Worm (Caenorhabditis elegans): Measurements from ENCODE around the gene F56D6.11.
"Not testable (repeated sequence)": the region's sequence is repeated elsewhere in the genome, so short reads cannot be mapped to it uniquely, and the experiment has no call there.

The F56D6.11 gene

DNA sequence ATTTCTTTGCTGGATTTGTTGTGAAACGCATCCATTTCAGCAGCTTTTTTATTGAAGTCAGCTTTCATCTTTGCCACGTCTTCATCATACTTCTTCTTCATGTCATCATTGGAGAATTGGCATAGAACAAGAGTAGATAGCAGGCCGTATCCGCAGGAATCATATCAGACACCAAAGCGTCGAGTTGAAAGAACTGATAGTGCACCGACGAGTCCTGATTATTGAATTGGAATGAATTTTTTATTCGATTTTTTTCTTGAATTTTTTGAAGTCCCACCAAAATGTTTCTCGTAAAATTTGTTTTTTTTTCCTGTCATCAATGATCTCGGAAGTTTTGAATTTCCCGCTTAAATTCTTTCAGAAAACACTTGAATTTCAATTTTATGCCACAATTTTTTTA is at the start of gene F56D6.11:
Gene F56D6.11, minus strand, starts transcription at position 101 of the 400 bp plus-strand sequence.
- TF ChIP-seq tra-4 (tag; optimal IDR thresholded peaks at IDR 0.05) (no peak), aly-1 (tag; optimal IDR thresholded peaks at IDR 0.05) (no peak), sea-1 (GFP tag; conservative IDR thresholded peaks at IDR 0.05) (no peak), pes-1 (GFP tag; IDR thresholded peaks at IDR 0.05) (no peak), ceh-36 (tag; optimal IDR thresholded peaks at IDR 0.05) (no peak), ets-7 (tag; optimal IDR thresholded peaks at IDR 0.05) (no peak), scrt-1 (GFP tag; IDR thresholded peaks at IDR 0.05) (no peak), F13C5.2 (tag; optimal IDR thresholded peaks at IDR 0.05) (no peak), hmg-4 (GFP tag; optimal IDR thresholded peaks at IDR 0.05) (no peak), hnd-1 (tag; optimal IDR thresholded peaks at IDR 0.05) (no peak), tbx-37 (GFP tag; conservative IDR thresholded peaks at IDR 0.05) (no peak), hmbx-1 (tag; optimal IDR thresholded peaks at IDR 0.05) (no peak), ceh-13 (GFP tag; optimal IDR thresholded peaks at IDR 0.05) (no peak), flt-1 (GFP tag; IDR thresholded peaks at IDR 0.05) (no peak), ama-1 (optimal IDR thresholded peaks at IDR 0.05) (no peak), B0310.2 (tag; optimal IDR thresholded peaks at IDR 0.05) (no peak), tbx-11 (GFP tag; IDR thresholded peaks at IDR 0.05) (no peak)

DNA sequence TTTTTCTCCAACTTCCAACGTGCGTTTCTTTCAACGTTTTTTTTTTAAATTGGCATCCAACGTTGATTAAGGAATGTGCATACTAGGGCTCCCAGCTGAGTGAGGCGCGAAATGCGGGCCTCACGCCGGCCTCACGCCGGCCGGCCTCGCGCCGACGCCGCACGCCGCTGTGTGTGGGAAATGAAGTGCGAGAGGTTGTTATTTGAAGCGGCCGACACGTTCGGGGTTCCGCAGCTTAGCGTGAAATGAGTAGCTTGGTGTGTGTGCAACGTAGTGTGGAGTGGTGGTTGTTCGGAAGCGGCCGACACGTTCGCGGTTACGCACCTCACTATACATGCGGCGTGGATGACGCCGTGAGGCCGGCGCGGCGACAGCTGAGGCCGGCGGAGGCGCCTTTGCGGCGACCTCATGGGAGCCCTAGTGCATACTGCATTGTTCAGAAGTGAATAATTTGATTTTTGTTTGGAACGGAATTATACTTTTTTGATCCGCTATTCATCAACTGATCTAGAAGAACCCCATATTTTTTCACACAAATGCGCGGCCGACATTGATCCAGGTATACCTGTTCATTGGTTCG is 41.2 kb upstream of the F56D6.11 start:
- TF ChIP-seq scrt-1 (GFP tag; IDR thresholded peaks at IDR 0.05) = 0 out of 2 replicates have a peak, but pooled peaks have one; percentile 32

ce11 chrIV:3944459-3944858 is 38.2 kb upstream of the F56D6.11 start, which contains the start of gene clec-72:
Gene clec-72 (plus strand): TSS chrIV:3944816.
- no peak for TF ChIP-seq F13C5.2 (tag; optimal IDR thresholded peaks at IDR 0.05)
- no peak for TF ChIP-seq pes-1 (GFP tag; IDR thresholded peaks at IDR 0.05)
- TF ChIP-seq tbx-37 (GFP tag; conservative IDR thresholded peaks at IDR 0.05) = no peak
- TF ChIP-seq hmg-4 (GFP tag; optimal IDR thresholded peaks at IDR 0.05) = no peak
- no peak for TF ChIP-seq aly-1 (tag; optimal IDR thresholded peaks at IDR 0.05)
- TF ChIP-seq tra-4 (tag; optimal IDR thresholded peaks at IDR 0.05) = no peak
- TF ChIP-seq flt-1 (GFP tag; IDR thresholded peaks at IDR 0.05) = no peak

ce11 chrIV:3943003-3943402 is 36.7 kb upstream of the F56D6.11 start, which contains the start of gene Y46C8AL.11:
Gene Y46C8AL.11 (plus strand): TSS chrIV:3943303.
- TF ChIP-seq hnd-1 (tag; optimal IDR thresholded peaks at IDR 0.05) (no peak), ceh-13 (GFP tag; optimal IDR thresholded peaks at IDR 0.05) (no peak), tbx-37 (GFP tag; conservative IDR thresholded peaks at IDR 0.05) (no peak), flt-1 (GFP tag; IDR thresholded peaks at IDR 0.05) (no peak), scrt-1 (GFP tag; IDR thresholded peaks at IDR 0.05) (no peak), hmbx-1 (tag; optimal IDR thresholded peaks at IDR 0.05) (no peak), aly-1 (tag; optimal IDR thresholded peaks at IDR 0.05) (no peak), B0310.2 (tag; optimal IDR thresholded peaks at IDR 0.05) (no peak)

ce11 chrIV:3941658-3942328 is 35.5 kb upstream of the F56D6.11 start, which contains the start of gene clec-174:
Gene clec-174 (minus strand): TSS chrIV:3941708.
- no peak for TF ChIP-seq tbx-11 (GFP tag; IDR thresholded peaks at IDR 0.05)
- no peak for TF ChIP-seq B0310.2 (tag; optimal IDR thresholded peaks at IDR 0.05)
- no peak for TF ChIP-seq sea-1 (GFP tag; conservative IDR thresholded peaks at IDR 0.05)
- no peak for TF ChIP-seq aly-1 (tag; optimal IDR thresholded peaks at IDR 0.05)
- no peak for TF ChIP-seq tra-4 (tag; optimal IDR thresholded peaks at IDR 0.05)
- TF ChIP-seq tbx-37 (GFP tag; conservative IDR thresholded peaks at IDR 0.05) = no peak

DNA sequence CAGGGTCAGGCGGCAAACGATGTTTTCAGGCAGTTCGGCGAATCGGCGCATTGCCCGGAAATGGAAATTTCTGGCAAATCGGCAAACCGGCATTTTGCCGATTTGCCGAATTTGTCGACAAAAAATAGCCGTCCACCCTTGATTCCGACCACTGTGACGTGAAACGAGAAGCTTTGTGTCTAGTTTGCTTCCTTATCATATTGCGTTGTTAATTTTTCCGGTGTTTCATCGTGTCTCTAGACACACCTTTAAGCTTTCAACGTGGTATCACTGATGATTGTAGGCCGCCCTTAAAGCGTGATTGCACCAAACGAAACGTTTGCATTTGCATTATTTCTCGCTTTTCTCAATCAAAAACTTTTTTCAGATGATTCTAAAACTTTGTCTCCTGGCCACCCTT is 30.8 kb upstream of the F56D6.11 start, which contains the start of gene clec-71:
Gene clec-71, plus strand, starts transcription at position 362 of the 400 bp plus-strand sequence.
- TF ChIP-seq tbx-11 (GFP tag; IDR thresholded peaks at IDR 0.05) (no peak), tra-4 (tag; optimal IDR thresholded peaks at IDR 0.05) (no peak), ceh-13 (GFP tag; optimal IDR thresholded peaks at IDR 0.05) (no peak), hmg-4 (GFP tag; optimal IDR thresholded peaks at IDR 0.05) (no peak), hnd-1 (tag; optimal IDR thresholded peaks at IDR 0.05) (no peak), ets-7 (tag; optimal IDR thresholded peaks at IDR 0.05) (no peak), pes-1 (GFP tag; IDR thresholded peaks at IDR 0.05) (no peak)

ce11 chrIV:3932408-3932807 is 26.1 kb upstream of the F56D6.11 start, which contains the start of gene clec-70:
Gene clec-70 (plus strand): TSS chrIV:3932708.
- TF ChIP-seq flt-1 (GFP tag; IDR thresholded peaks at IDR 0.05); sea-1 (GFP tag; conservative IDR thresholded peaks at IDR 0.05); hnd-1 (tag; optimal IDR thresholded peaks at IDR 0.05): not testable (repeated sequence)

ce11 chrIV:3926117-3926516 is 19.8 kb upstream of the F56D6.11 start, which contains the start of gene clec-68:
Gene clec-68 (plus strand): TSS chrIV:3926417.
- TF ChIP-seq ceh-13 (GFP tag; optimal IDR thresholded peaks at IDR 0.05) (no peak), ama-1 (optimal IDR thresholded peaks at IDR 0.05) (no peak)

DNA sequence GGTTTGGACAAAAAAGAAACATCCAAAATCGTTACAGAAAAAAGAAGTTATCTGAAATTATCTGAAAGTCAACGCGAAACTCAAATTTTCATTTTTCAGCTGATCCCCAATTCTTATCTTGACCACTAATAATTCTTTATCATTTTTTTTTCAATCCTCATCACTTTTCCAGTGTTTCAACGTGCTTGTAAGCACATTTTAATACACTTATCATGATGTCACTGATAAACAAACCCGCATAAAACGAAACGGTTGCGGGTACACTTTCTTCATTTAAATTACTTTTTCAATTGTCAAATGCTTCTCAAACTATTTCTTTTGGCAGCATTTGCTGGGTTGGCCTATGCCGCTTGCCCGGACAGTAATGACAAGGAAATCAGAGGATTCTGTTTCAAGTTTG is 15.6 kb upstream of the F56D6.11 start, which contains the start of gene clec-67:
Gene clec-67, plus strand, starts transcription at position 268 of the 400 bp plus-strand sequence.
- TF ChIP-seq hmg-4 (GFP tag; optimal IDR thresholded peaks at IDR 0.05) = no peak
- TF ChIP-seq ceh-36 (tag; optimal IDR thresholded peaks at IDR 0.05) = no peak
- no peak for TF ChIP-seq tbx-11 (GFP tag; IDR thresholded peaks at IDR 0.05)
- TF ChIP-seq pes-1 (GFP tag; IDR thresholded peaks at IDR 0.05) = no peak
- TF ChIP-seq B0310.2 (tag; optimal IDR thresholded peaks at IDR 0.05) = no peak

Measured in whole organism, early embryonic.